Fruit fly (Drosophila melanogaster): Measurements from ENCODE around the gene CG17258.

Gene CG17258

dm6 chr2L:3058772-3059623 lies 23.9 kb upstream of the CG17258 start (continued):
- TF ChIP-seq GATAe (GFP tag; conservative IDR thresholded peaks at IDR 0.05) (no peak), ro (GFP tag; IDR thresholded peaks at IDR 0.05) (no peak), YL-1 (GFP tag; optimal IDR thresholded peaks at IDR 0.05) (no peak), CG4282 (GFP tag; optimal IDR thresholded peaks at IDR 0.05) (no peak), CG18619 (GFP tag; optimal IDR thresholded peaks at IDR 0.05) (peak; percentile 14), CG6654 (GFP tag; optimal IDR thresholded peaks at IDR 0.05) (no peak), CG13287 (GFP tag; IDR thresholded peaks at IDR 0.05; ENCODE audit: partially characterized antibody) (0 out of 2 replicates have a peak, but pooled peaks have one; percentile 35), sug (tag; optimal IDR thresholded peaks at IDR 0.05) (peak; percentile 61), tio (GFP tag; optimal IDR thresholded peaks at IDR 0.05) (no peak), eyg (GFP tag; optimal IDR thresholded peaks at IDR 0.05) (peak; percentile 43), CG31441 (GFP tag; IDR thresholded peaks at IDR 0.05) (no peak), CG17328 (GFP tag; IDR thresholded peaks at IDR 0.05) (peak; percentile 34; the same call in 1 of the 2 replicates), Gug (GFP tag; IDR thresholded peaks at IDR 0.05) (peak; percentile 20; the same call in 1 of the 4 replicates), ranshi (GFP tag; IDR thresholded peaks at IDR 0.05) (no peak), CG12236 (GFP tag; optimal IDR thresholded peaks at IDR 0.05) (no peak), CG2116 (GFP tag; optimal IDR thresholded peaks at IDR 0.05) (no peak), zfh1 (GFP tag; IDR thresholded peaks at IDR 0.05) (peak; percentile 44; the same call in 1 of the 3 replicates), cwo (GFP tag; optimal IDR thresholded peaks at IDR 0.05) (peak; percentile 39), Ada2b (GFP tag; IDR thresholded peaks at IDR 0.05) (peak; percentile 31; the same call in 1 of the 2 replicates), CG2875 (GFP tag; optimal IDR thresholded peaks at IDR 0.05) (no peak), br (optimal IDR thresholded peaks at IDR 0.05) (no peak), lmd (GFP tag; IDR thresholded peaks at IDR 0.05) (peak; percentile 60), sr (GFP tag; IDR thresholded peaks at IDR 0.05) (no peak), CG12659 (GFP tag; optimal IDR thresholded peaks at IDR 0.05) (peak; percentile 45), kah (GFP tag; optimal IDR thresholded peaks at IDR 0.05) (no peak), Abd-B (GFP tag; optimal IDR thresholded peaks at IDR 0.05) (no peak), inv (GFP tag; IDR thresholded peaks at IDR 0.05; ENCODE audit: partially characterized antibody) (no peak), fru (optimal IDR thresholded peaks at IDR 0.05) (no peak), CG16779 (GFP tag; IDR thresholded peaks at IDR 0.05) (no peak), Ptx1 (GFP tag; IDR thresholded peaks at IDR 0.05) (peak; percentile 62), Deaf1 (tag; optimal IDR thresholded peaks at IDR 0.05) (peak; percentile 25), CG18011 (GFP tag; optimal IDR thresholded peaks at IDR 0.05) (no peak), CG6854 (GFP tag; optimal IDR thresholded peaks at IDR 0.05) (no peak), zf30C (GFP tag; optimal IDR thresholded peaks at IDR 0.05) (peak; percentile 51), lola (GFP tag; optimal IDR thresholded peaks at IDR 0.05) (no peak), CG6683 (GFP tag; optimal IDR thresholded peaks at IDR 0.05) (no peak), tx (GFP tag; optimal IDR thresholded peaks at IDR 0.05) (peak; percentile 13), NfI (GFP tag; optimal IDR thresholded peaks at IDR 0.05) (peak; percentile 3), CG11247 (GFP tag; IDR thresholded peaks at IDR 0.05) (peak; percentile 43; the same call in 1 of the 2 replicates), CG7372 (GFP tag; IDR thresholded peaks at IDR 0.05) (no peak), vvl (GFP tag; IDR thresholded peaks at IDR 0.05) (peak; percentile 34; the same call in 1 of the 2 replicates), HmgZ (tag; optimal IDR thresholded peaks at IDR 0.05) (peak; percentile 14), disco-r (GFP tag; optimal IDR thresholded peaks at IDR 0.05) (no peak), CG7786 (GFP tag; optimal IDR thresholded peaks at IDR 0.05) (peak; percentile 58), fd96Cb (tag; optimal IDR thresholded peaks at IDR 0.05) (no peak), CG10462 (GFP tag; optimal IDR thresholded peaks at IDR 0.05) (no peak), slp2 (GFP tag; optimal IDR thresholded peaks at IDR 0.05) (no peak), CG1529 (GFP tag; optimal IDR thresholded peaks at IDR 0.05) (no peak), HLH3B (GFP tag; IDR thresholded peaks at IDR 0.05) (0 out of 2 replicates have a peak, but pooled peaks have one; percentile 28), nerfin-1 (tag; optimal IDR thresholded peaks at IDR 0.05) (no peak)
